Worm (Caenorhabditis elegans): Measurements from ENCODE around the gene pkc-2.
A peak's percentile ranks its signal among the peaks of the same experiment; 100 is the strongest.

Gene pkc-2

DNA sequence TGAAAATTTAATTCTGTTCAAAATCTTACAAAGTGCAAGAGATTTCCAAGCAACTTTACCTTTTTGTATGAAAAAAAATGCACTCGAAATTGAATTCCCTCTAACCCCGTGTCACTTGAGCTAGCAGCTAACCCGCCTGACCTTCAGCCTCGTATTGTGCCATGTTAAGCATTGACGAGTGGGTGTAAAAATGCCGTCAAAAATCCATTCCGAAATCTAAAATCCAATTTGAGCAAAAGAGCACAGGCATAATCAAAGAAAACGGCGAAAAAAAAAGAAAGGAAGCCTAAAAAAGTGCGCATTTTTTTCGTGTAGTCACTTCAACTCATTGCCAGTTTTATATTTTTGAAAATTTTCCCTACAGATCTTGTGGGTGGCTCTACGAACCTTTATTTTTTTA is at the start of gene pkc-2:
Gene pkc-2, plus strand, starts transcription at position 318 of the 400 bp plus-strand sequence.
- no peak for TF ChIP-seq efl-1 (optimal IDR thresholded peaks at IDR 0.05)
- TF ChIP-seq efl-1 (GFP tag; optimal IDR thresholded peaks at IDR 0.05 in 1 of 2): peak in 1 of 2 experiments; percentile 57
- peak; percentile 90 for TF ChIP-seq fkh-10 (GFP tag; optimal IDR thresholded peaks at IDR 0.05)
- no peak for TF ChIP-seq nhr-76 (tag; optimal IDR thresholded peaks at IDR 0.05)

DNA sequence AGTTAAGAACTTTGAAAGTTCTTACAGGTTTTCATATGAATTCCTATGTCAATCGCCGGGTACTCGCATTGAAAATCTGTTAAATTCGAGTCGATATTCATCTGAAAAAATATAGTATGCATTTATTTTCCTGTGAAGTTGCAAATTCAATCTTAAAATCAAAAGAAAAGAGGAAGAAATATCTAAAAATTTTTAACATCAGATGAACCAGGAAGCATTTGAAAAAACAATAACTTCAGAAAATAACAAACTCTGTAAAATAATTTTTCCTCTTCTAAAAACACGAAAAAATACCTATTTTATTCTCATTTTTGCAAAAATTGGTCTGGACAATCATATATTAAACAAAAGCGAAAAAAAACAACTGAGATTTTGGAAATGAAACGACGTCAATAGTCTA is 45.5 kb upstream of the pkc-2 start, which contains the start of gene npr-7:
Gene npr-7, minus strand, starts transcription at position 101 of the 400 bp plus-strand sequence.
- no peak for TF ChIP-seq pag-3 (tag; optimal IDR thresholded peaks at IDR 0.05; ENCODE audit: borderline replicate concordance, insufficient read depth)
- no peak for TF ChIP-seq C34B4.2 (tag; optimal IDR thresholded peaks at IDR 0.05)
- TF ChIP-seq nhr-84 (tag; optimal IDR thresholded peaks at IDR 0.05): no peak
- TF ChIP-seq ceh-8 (GFP tag; optimal IDR thresholded peaks at IDR 0.05): no peak
- TF ChIP-seq dpl-1 (GFP tag; optimal IDR thresholded peaks at IDR 0.05): no peak
- no peak for TF ChIP-seq mep-1 (tag; optimal IDR thresholded peaks at IDR 0.05)
- no peak for TF ChIP-seq aha-1 (tag; optimal IDR thresholded peaks at IDR 0.05)
- TF ChIP-seq C04F5.9 (tag; optimal IDR thresholded peaks at IDR 0.05): no peak
- TF ChIP-seq nhr-47 (tag; optimal IDR thresholded peaks at IDR 0.05): no peak
- TF ChIP-seq ztf-11 (tag; optimal IDR thresholded peaks at IDR 0.05): no peak
- TF ChIP-seq unc-62 (GFP tag; optimal IDR thresholded peaks at IDR 0.05): no peak
- no peak for TF ChIP-seq ets-5 (GFP tag; IDR thresholded peaks at IDR 0.05)
- TF ChIP-seq ama-1 (optimal IDR thresholded peaks at IDR 0.05): no peak
- TF ChIP-seq tbx-2 (tag; optimal IDR thresholded peaks at IDR 0.05): no peak
- no peak for TF ChIP-seq rnt-1 (tag; optimal IDR thresholded peaks at IDR 0.05)
- no peak for TF ChIP-seq swsn-7 (tag; optimal IDR thresholded peaks at IDR 0.05)

DNA sequence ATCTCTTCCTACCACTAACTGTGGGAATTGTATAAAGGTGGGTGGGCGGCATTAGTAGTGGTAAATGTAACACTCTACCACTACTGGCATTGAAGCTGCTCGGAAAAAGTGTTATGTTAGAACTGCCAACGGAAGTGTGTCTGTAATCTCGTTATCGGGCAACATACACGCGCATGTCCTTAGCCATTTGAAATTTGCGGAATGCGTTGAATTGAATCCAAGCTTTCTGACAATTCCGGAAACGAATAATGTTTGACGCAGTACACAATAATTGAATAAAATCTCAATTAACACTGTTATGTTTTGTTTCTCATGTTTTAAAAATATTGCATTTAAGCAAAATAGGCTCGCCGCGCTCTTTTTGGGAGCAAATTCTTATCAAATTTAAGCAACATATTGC is 39.7 kb upstream of the pkc-2 start:
- no peak for TF ChIP-seq egl-13 (tag; optimal IDR thresholded peaks at IDR 0.05)
- TF ChIP-seq snpc-4 (tag; optimal IDR thresholded peaks at IDR 0.05): no peak
- TF ChIP-seq nhr-47 (tag; optimal IDR thresholded peaks at IDR 0.05): peak; percentile 53
- TF ChIP-seq lin-14 (GFP tag; optimal IDR thresholded peaks at IDR 0.05): peak; percentile 51
- TF ChIP-seq fkh-8 (tag; optimal IDR thresholded peaks at IDR 0.05): peak; percentile 18
- peak; percentile 31 for TF ChIP-seq nhr-71 (tag; optimal IDR thresholded peaks at IDR 0.05)
- TF ChIP-seq nhr-76 (tag; optimal IDR thresholded peaks at IDR 0.05): no peak

DNA sequence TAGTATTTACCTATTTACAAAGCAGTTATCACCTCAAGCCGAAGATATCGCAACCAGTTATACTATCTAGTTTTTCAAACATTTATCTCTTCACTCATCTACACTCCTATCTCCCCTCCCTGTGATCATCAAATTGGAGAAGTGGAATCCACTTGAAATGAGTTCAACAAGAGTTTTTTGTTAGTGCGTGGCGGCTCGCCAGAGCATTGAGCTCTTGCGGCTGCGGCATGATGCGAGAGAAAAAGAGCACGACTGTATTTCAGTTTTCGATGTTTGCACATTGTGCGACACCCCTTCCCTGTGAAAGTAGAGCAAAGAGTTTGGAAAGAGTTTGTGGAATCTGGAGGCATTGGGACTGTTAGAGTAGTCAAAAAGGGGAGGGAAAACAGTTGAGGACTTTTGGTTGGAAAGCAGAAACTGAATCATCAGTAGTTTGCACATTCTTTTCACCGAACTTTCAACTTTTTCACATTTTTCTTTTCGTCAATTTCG is 33.9 kb upstream of the pkc-2 start, which contains the start of gene T20B5.2:
Gene T20B5.2, plus strand, starts transcription at position 442 of the 492 bp plus-strand sequence.
- no peak for TF ChIP-seq blmp-1 (tag; optimal IDR thresholded peaks at IDR 0.05)
- TF ChIP-seq sup-37 (GFP tag; optimal IDR thresholded peaks at IDR 0.05): peak; percentile 26
- TF ChIP-seq nhr-77 (tag; optimal IDR thresholded peaks at IDR 0.05): peak; percentile 27
- TF ChIP-seq sox-4 (tag; optimal IDR thresholded peaks at IDR 0.05): no peak
- TF ChIP-seq lin-14 (GFP tag; optimal IDR thresholded peaks at IDR 0.05): peak; percentile 36
- no peak for TF ChIP-seq rnt-1 (tag; optimal IDR thresholded peaks at IDR 0.05)
- TF ChIP-seq tbx-2 (tag; optimal IDR thresholded peaks at IDR 0.05): peak; percentile 59
- no peak for TF ChIP-seq nhr-76 (tag; optimal IDR thresholded peaks at IDR 0.05)

DNA sequence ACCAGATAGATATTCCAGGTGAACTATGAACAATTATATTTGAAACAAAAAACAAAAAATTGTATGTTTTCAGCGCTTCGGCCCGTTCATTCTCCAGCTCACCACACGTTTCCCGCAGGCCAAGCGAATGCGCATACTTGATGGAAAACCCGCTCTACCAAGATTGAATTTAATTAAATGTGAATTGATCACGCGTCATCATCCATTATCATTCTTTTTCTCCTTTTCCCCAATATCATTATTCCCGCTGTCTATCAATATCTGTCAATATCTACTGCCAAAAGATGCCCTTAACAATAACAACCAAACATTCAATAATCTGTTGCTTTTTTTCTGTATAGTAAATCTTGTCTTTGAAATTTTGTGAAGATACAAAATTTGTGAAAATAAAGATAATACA is 28.4 kb upstream of the pkc-2 start:
- TF ChIP-seq nhr-47 (tag; optimal IDR thresholded peaks at IDR 0.05) (no peak), mdl-1 (tag; optimal IDR thresholded peaks at IDR 0.05) (no peak), alr-1 (tag; optimal IDR thresholded peaks at IDR 0.05; ENCODE audit: borderline replicate concordance) (no peak), jun-1 (tag; optimal IDR thresholded peaks at IDR 0.05) (no peak), nhr-76 (tag; optimal IDR thresholded peaks at IDR 0.05) (no peak), aly-2 (tag; optimal IDR thresholded peaks at IDR 0.05) (no peak), unc-62 (GFP tag; optimal IDR thresholded peaks at IDR 0.05) (no peak), blmp-1 (tag; optimal IDR thresholded peaks at IDR 0.05) (peak; percentile 20), ces-1 (GFP tag; optimal IDR thresholded peaks at IDR 0.05) (no peak), hlh-17 (GFP tag; optimal IDR thresholded peaks at IDR 0.05; ENCODE audit: borderline replicate concordance) (no peak), sox-4 (tag; optimal IDR thresholded peaks at IDR 0.05) (no peak), nhr-85 (tag) (peak; percentile 51), aha-1 (tag; optimal IDR thresholded peaks at IDR 0.05) (no peak), elt-3 (tag; optimal IDR thresholded peaks at IDR 0.05) (peak in 1 of 6 experiments; percentile 24), efl-1 (optimal IDR thresholded peaks at IDR 0.05) (no peak), efl-1 (GFP tag; optimal IDR thresholded peaks at IDR 0.05 in 1 of 2) (no peak)
